Worm (Caenorhabditis elegans) whole organism, L4 larva: ENCODE results near the gene twk-40.

Experiments used
- D1046.2 ChIP-seq: fragments of 200-800 bp; sonication (Bioruptor generic); IDR thresholded peaks from 2 replicates; pipeline ENCODE4 v1.3.6; 2022; ENCODE audit warnings: missing genetic modification characterization, missing compliant biosample characterization
- aly-2 ChIP-seq: sonication (generic microtip); optimal IDR thresholded peaks from 2 replicates; lab custom pipeline; 2018; ENCODE audit warnings: missing biosample characterization, missing genetic modification characterization
- daf-8 ChIP-seq: fragments of 200-800 bp; sonication (Bioruptor generic); IDR thresholded peaks from 2 replicates; pipeline ENCODE4 v1.3.6; 2022; ENCODE audit warnings: missing genetic modification characterization, missing compliant biosample characterization
- dmd-8 ChIP-seq: fragments of 200-800 bp; sonication (Bioruptor generic); IDR thresholded peaks from 2 replicates; pipeline ENCODE4 v1.3.6; 2022; ENCODE audit warnings: missing genetic modification characterization, missing compliant biosample characterization
- lsy-2 ChIP-seq, 2 experiments: fragments of 150-350 bp in 1 of 2; sonication (generic microtip) in 1 of 2; optimal IDR thresholded peaks; 2 replicates each; lab custom pipeline; 2014 to 2017; ENCODE audit warnings: missing biosample characterization in 2 of 2, missing genetic modification characterization in 2 of 2
- snpc-1.2 ChIP-seq: fragments of 200-800 bp; sonication (Bioruptor generic); IDR thresholded peaks from 2 replicates; pipeline ENCODE4 v1.3.6; 2022; ENCODE audit warnings: missing genetic modification reagents, missing genetic modification characterization, missing compliant biosample characterization
- tag-97 ChIP-seq: fragments of 200-800 bp; sonication (Bioruptor generic); IDR thresholded peaks from 2 replicates; pipeline ENCODE4 v1.3.6; 2022; ENCODE audit warnings: missing genetic modification characterization, missing compliant biosample characterization

- no peak for TF ChIP-seq lsy-2 (tag; optimal IDR thresholded peaks at IDR 0.05; lab: Kevin White, UChicago)
- no peak for TF ChIP-seq D1046.2 (GFP tag; lab: Robert Waterston, UW)
- no peak for TF ChIP-seq snpc-1.2
- no peak for TF ChIP-seq dmd-8 (GFP tag; lab: Robert Waterston, UW)
- no peak for TF ChIP-seq daf-8 (GFP tag; lab: Robert Waterston, UW)
- TF ChIP-seq aly-2 = no peak
- no peak for TF ChIP-seq tag-97 (GFP tag; lab: Robert Waterston, UW)
Measured at ce11 chrIII:13534704-13535103, 42.4 kb upstream of the twk-40 start.
